Worm (Caenorhabditis elegans) whole organism, mixed stage, embryonic: ENCODE measurements around the gene F10A3.11.

Experiments used
- nhr-28 ChIP-seq: fragments of 150-350 bp; optimal IDR thresholded peaks from 2 replicates; lab custom pipeline; 2014; ENCODE audit warnings: missing biosample characterization, missing genetic modification characterization
- nhr-76 ChIP-seq: sonication (generic microtip); optimal IDR thresholded peaks from 2 replicates; lab custom pipeline; 2017; ENCODE audit warnings: missing biosample characterization, missing genetic modification characterization
- unc-62 ChIP-seq: fragments of 150-350 bp; optimal IDR thresholded peaks from 2 replicates; lab custom pipeline; 2014; ENCODE audit warnings: missing biosample characterization, missing genetic modification reagents, missing genetic modification characterization

DNA sequence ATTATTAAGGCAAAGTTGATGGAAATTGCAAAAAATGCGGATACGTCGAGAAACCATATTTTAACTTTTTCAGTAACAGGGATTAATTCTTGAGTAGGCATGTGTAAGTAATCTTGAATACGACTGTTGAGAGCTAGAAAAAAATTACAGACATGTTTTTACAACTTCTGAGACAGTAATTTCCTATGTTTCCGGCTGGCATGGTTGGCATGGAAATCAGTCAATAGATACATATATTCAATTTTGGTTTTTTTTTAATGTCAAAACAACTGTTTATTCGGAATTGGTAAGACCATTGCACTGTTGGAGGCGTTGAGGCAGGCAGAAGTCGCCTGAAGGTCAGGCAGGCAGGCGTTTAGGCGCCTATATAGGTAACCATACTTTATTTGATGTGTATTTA, 9.1 kb upstream of the F10A3.11 start, which contains the start of gene str-254:
- TF ChIP-seq nhr-28 (tag; lab: Kevin White, UChicago), result no peak
- TF ChIP-seq nhr-76 (tag; lab: Kevin White, UChicago), result no peak
- no peak for TF ChIP-seq unc-62 (GFP tag; lab: Kevin White, UChicago)
